Fruit fly (Drosophila melanogaster): ENCODE results near the gene SkpC.

SkpC gene

DNA sequence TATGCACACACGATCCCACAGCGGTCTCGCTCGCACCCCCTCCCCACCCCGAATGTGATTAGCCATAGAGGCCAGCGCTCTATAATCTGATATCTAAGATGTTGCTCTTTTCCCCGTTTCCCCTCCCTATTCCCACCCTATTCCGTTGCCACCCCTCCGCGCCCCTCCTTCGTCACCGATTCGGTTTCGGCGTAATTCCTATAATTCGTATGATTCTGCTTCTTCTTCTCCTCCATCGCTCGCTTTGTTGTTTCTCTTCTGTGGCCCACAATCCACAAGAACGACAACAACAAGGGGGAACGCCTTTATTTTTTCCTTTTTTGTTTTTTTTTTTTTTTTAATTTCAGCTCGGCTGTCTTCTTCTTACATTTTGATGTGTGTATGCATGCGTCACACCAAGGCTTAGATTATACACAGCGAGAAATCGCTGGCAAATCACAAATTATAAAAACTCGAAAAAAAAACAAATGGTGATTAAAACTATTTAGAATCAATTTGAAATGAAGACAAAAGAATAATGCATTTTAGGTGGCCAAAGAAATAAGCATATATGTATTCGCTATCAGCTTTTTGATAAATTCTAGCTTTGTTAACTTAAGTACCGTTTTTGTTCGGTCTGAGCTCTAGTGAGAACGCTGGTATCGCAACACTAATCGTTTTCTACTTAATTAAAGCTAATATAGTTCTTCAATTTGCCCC, 45.9 kb upstream of the SkpC start (continued):
- TF ChIP-seq Ets21C (GFP tag; optimal IDR thresholded peaks at IDR 0.05): peak; percentile 40
- no peak; the same call in 1 of the 3 replicates for TF ChIP-seq CG6163 (GFP tag; IDR thresholded peaks at IDR 0.05)
- TF ChIP-seq CG31627 (GFP tag; optimal IDR thresholded peaks at IDR 0.05): peak; percentile 37
- peak; percentile 43 for TF ChIP-seq Eip75B (GFP tag; optimal IDR thresholded peaks at IDR 0.05)
- no peak for TF ChIP-seq CG4318 (GFP tag; optimal IDR thresholded peaks at IDR 0.05)
- TF ChIP-seq vri (GFP tag; optimal IDR thresholded peaks at IDR 0.05): peak; percentile 46
- TF ChIP-seq CG3032 (tag; optimal IDR thresholded peaks at IDR 0.05): peak; percentile 45
- peak; percentile 52 for TF ChIP-seq CG6808 (GFP tag; optimal IDR thresholded peaks at IDR 0.05)
- no peak; the same call in 1 of the 2 replicates for TF ChIP-seq CG15336 (GFP tag; IDR thresholded peaks at IDR 0.05)
- TF ChIP-seq svp (GFP tag): peak; percentile 73
- TF ChIP-seq lz (GFP tag; optimal IDR thresholded peaks at IDR 0.05): peak; percentile 46
- peak; percentile 26 for TF ChIP-seq CG1621 (tag; optimal IDR thresholded peaks at IDR 0.05)
- TF ChIP-seq Gug (GFP tag; IDR thresholded peaks at IDR 0.05): no peak
- TF ChIP-seq CG8119 (GFP tag; IDR thresholded peaks at IDR 0.05): 0 out of 3 replicates have a peak, but pooled peaks have one; percentile 15

DNA sequence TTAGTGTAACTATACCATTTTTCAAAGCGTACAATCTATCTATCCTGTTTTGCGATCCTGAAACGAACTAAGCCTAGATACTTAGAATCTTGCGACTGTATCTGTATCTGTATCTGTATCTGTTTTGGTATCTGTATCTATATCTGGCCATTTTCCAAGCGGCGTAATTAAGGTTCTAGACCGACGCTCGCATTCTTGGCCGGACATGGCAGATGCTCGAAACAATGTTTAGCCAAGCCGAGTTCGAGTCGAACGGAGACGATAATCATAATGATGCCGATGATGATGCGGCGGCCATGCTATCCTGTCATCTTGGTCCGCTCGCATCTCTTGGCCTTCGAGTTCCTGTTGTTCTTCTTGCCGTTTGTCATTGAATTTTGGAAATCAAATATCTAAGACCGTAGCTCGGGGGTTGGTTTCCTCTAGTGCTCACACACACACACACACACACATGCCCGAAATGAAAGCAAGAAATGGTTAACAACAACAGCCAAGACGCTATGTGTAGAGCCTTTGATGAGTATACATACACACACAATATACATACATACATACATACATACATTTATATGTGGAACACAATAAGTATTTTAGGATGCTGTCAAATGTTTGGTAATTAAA, 43.8 kb upstream of the SkpC start:
- TF ChIP-seq Sox14 (GFP tag; optimal IDR thresholded peaks at IDR 0.05) (no peak), CG10669 (GFP tag; optimal IDR thresholded peaks at IDR 0.05) (no peak), svp (GFP tag) (no peak), Met (GFP tag; optimal IDR thresholded peaks at IDR 0.05) (no peak), Smox (GFP tag; optimal IDR thresholded peaks at IDR 0.05) (no peak), pdm3 (GFP tag; optimal IDR thresholded peaks at IDR 0.05) (no peak), CG15336 (GFP tag; IDR thresholded peaks at IDR 0.05) (no peak), CG4318 (GFP tag; optimal IDR thresholded peaks at IDR 0.05) (no peak)

DNA sequence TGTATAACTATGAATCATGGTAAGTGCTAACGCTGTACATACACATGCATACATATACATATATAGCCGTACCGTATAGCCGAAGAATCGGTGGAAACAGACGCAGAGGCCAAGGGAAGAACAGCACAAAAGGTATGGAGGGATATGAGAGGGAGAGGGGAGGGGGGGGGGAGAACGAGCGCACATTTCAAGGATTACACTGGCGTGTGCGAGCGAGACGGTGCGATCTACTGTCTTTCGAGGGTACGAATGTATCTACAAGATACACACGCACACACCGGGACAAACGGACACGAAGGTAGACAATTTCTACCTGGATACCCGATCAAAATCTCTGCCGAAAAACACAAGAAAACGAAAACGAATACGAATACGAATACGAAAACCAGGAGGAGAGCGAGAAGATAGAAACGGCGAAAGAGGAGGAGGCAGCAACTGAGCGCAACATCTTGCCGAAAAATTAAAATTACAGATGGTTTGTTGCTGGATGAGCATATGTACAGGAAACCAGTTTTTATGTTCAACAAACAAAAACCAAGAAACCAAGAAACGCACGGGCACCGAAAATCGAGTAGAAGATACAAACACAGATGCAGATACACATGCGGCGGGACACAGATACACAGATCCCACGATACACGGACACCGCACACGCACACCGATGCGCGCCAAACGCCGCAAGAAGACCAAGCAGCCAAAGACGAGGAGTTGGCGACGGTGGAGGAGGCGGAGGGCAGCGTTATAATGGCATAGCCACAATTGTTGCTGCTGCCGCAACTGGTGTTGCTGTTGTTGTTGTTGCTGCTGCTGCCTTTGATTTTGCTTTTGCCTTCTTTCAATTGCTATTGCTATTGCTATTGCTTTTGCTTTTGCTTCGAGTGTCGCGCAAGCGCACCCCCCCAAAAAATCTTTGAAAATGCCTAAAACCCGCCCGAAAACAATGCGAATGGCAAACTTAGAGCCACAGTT, 41.9 kb upstream of the SkpC start:
- TF ChIP-seq Blimp-1 (GFP tag; optimal IDR thresholded peaks at IDR 0.05) (no peak), CG1621 (tag; optimal IDR thresholded peaks at IDR 0.05) (peak; percentile 4), ss (GFP tag; optimal IDR thresholded peaks at IDR 0.05) (peak in 1 of 2 experiments; percentile 1), Eip78C (GFP tag) (peak; percentile 11)

DNA sequence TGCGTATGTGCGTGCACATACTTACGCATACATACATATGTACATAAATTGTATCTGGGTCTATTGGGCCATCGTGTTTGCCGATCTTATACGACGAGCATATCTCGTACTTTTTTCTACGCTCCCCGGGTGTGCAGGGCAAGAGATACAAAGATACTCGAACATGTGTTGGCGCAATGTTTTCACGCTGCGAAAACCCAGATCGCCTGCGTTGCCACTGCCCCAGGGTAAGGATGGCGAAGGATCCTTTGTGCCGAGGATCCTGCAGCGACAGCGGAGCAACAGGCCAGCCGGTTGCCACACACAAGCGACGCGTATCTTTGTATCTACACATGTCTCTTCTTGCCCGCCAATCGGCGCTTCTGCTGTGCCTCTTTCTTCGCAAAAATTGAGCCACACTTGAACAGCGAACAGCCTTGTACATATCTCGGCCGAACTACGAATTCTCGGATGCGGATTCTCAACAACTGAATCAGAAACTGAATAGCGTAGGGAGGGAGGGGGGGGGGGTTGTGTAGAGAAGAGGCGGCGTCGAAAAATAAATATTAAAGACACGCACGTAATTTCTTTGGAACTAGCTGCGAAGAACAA, 40.7 kb upstream of the SkpC start:
- no peak for TF ChIP-seq CG8632 (GFP tag; optimal IDR thresholded peaks at IDR 0.05)
- TF ChIP-seq CG11294 (GFP tag; IDR thresholded peaks at IDR 0.05): no peak
- no peak for TF ChIP-seq pdm3 (GFP tag; optimal IDR thresholded peaks at IDR 0.05)
- no peak for TF ChIP-seq CG6808 (GFP tag; optimal IDR thresholded peaks at IDR 0.05)
- TF ChIP-seq spab (GFP tag; optimal IDR thresholded peaks at IDR 0.05): no peak
- no peak for TF ChIP-seq acj6 (GFP tag; optimal IDR thresholded peaks at IDR 0.05)
- TF ChIP-seq Gug (GFP tag; IDR thresholded peaks at IDR 0.05): no peak
- TF ChIP-seq Ets96B (tag; optimal IDR thresholded peaks at IDR 0.05): no peak
- TF ChIP-seq CG1621 (tag; optimal IDR thresholded peaks at IDR 0.05): peak; percentile 2
- no peak for TF ChIP-seq CG15336 (GFP tag; IDR thresholded peaks at IDR 0.05)
- peak; percentile 15 for TF ChIP-seq Eip78C (GFP tag)
- no peak for TF ChIP-seq Lpt (GFP tag; optimal IDR thresholded peaks at IDR 0.05)
- TF ChIP-seq CG11902 (GFP tag; optimal IDR thresholded peaks at IDR 0.05): no peak
- no peak for TF ChIP-seq CG3032 (tag; optimal IDR thresholded peaks at IDR 0.05)
- TF ChIP-seq ss (GFP tag; optimal IDR thresholded peaks at IDR 0.05): peak in 1 of 2 experiments; percentile 20
- no peak for TF ChIP-seq Blimp-1 (GFP tag; optimal IDR thresholded peaks at IDR 0.05)
- TF ChIP-seq CG6163 (GFP tag; IDR thresholded peaks at IDR 0.05): no peak
- no peak for TF ChIP-seq CG7368 (GFP tag; optimal IDR thresholded peaks at IDR 0.05)
- no peak for TF ChIP-seq CG9139 (GFP tag; optimal IDR thresholded peaks at IDR 0.05)

All from whole organism, prepupa.